Worm (Caenorhabditis elegans) whole organism, late embryonic: ENCODE data around the gene cchl-1.

Experiments used
- C38D4.7 ChIP-seq: fragments of 200-800 bp; sonication (Bioruptor generic); optimal IDR thresholded peaks from 2 replicates; lab custom pipeline; 2018; ENCODE audit warnings: mild to moderate bottlenecking, missing genetic modification characterization, moderate library complexity, missing compliant biosample characterization
- T23F11.4 ChIP-seq: fragments of 200-800 bp; sonication (Bioruptor generic); optimal IDR thresholded peaks from 2 replicates; lab custom pipeline; 2018; ENCODE audit warnings: mild to moderate bottlenecking, missing genetic modification characterization, missing compliant biosample characterization
- Y22D7AL.16 ChIP-seq: sonication (generic microtip); optimal IDR thresholded peaks from 2 replicates; lab custom pipeline; 2016; ENCODE audit warnings: missing genetic modification characterization, missing compliant biosample characterization
- ama-1 ChIP-seq: fragments of 150-350 bp; optimal IDR thresholded peaks from 2 replicates; lab custom pipeline; 2014
- ceh-18 ChIP-seq: sonication (generic microtip); optimal IDR thresholded peaks from 2 replicates; lab custom pipeline; 2016; ENCODE audit warnings: missing genetic modification characterization, missing compliant biosample characterization
- ceh-24 ChIP-seq: sonication (generic microtip); optimal IDR thresholded peaks from 2 replicates; lab custom pipeline; 2016; ENCODE audit warnings: mild to moderate bottlenecking, missing genetic modification characterization, missing compliant biosample characterization
- ceh-30 ChIP-seq: fragments of 150-350 bp; optimal IDR thresholded peaks from 2 replicates; lab custom pipeline; 2014; ENCODE audit warnings: missing biosample characterization, missing genetic modification characterization
- ceh-34 ChIP-seq: sonication (generic microtip); optimal IDR thresholded peaks from 2 replicates; lab custom pipeline; 2016; ENCODE audit warnings: mild to moderate bottlenecking, missing genetic modification characterization, missing compliant biosample characterization
- ceh-6 ChIP-seq: fragments of 200-800 bp; sonication (Bioruptor generic); optimal IDR thresholded peaks from 2 replicates; lab custom pipeline; 2018; ENCODE audit warnings: mild to moderate bottlenecking, missing genetic modification characterization, missing compliant biosample characterization
- elt-2 ChIP-seq: sonication (generic microtip); optimal IDR thresholded peaks from 2 replicates; lab custom pipeline; 2016; ENCODE audit warnings: missing genetic modification reagents, missing genetic modification characterization, missing compliant biosample characterization
- ets-4 ChIP-seq: sonication (generic microtip); optimal IDR thresholded peaks from 2 replicates; lab custom pipeline; 2016; ENCODE audit warnings: missing genetic modification characterization, missing compliant biosample characterization
- eyg-1 ChIP-seq: sonication (generic microtip); optimal IDR thresholded peaks from 2 replicates; lab custom pipeline; 2016; ENCODE audit warnings: missing genotype, missing genetic modification characterization, missing compliant biosample characterization
- fkh-10 ChIP-seq: fragments of 150-350 bp; optimal IDR thresholded peaks from 2 replicates; lab custom pipeline; 2014; ENCODE audit warnings: missing biosample characterization, missing genetic modification reagents, missing genetic modification characterization
- fkh-6 ChIP-seq: sonication (generic microtip); optimal IDR thresholded peaks from 2 replicates; lab custom pipeline; 2016; ENCODE audit warnings: missing genetic modification characterization, missing compliant biosample characterization
- gmeb-2 ChIP-seq: sonication (generic microtip); optimal IDR thresholded peaks from 2 replicates; lab custom pipeline; 2016; ENCODE audit warnings: missing genetic modification characterization, inconsistent platforms, missing compliant biosample characterization
- hlh-13 ChIP-seq: fragments of 200-800 bp; sonication (Bioruptor generic); optimal IDR thresholded peaks from 2 replicates; lab custom pipeline; 2018; ENCODE audit warnings: mild to moderate bottlenecking, missing genetic modification characterization, missing compliant biosample characterization
- hlh-8 ChIP-seq: sonication (generic microtip); optimal IDR thresholded peaks from 2 replicates; lab custom pipeline; 2016; ENCODE audit warnings: missing genotype, missing genetic modification characterization, missing compliant biosample characterization
- lin-11 ChIP-seq: fragments of 200-800 bp; sonication (Bioruptor generic); optimal IDR thresholded peaks from 2 replicates; lab custom pipeline; 2018; ENCODE audit warnings: mild to moderate bottlenecking, missing genetic modification characterization, missing compliant biosample characterization
- madf-2 ChIP-seq: sonication (generic microtip); optimal IDR thresholded peaks from 2 replicates; lab custom pipeline; 2017; ENCODE audit warnings: missing genetic modification characterization, missing compliant biosample characterization
- nfya-1 ChIP-seq: sonication (generic microtip); optimal IDR thresholded peaks from 2 replicates; lab custom pipeline; 2017; ENCODE audit warnings: missing genetic modification characterization, mild to moderate bottlenecking, missing compliant biosample characterization, antibody characterized with exemption, moderate library complexity
- nhr-11 ChIP-seq: fragments of 150-350 bp; optimal IDR thresholded peaks from 2 replicates; lab custom pipeline; 2014; ENCODE audit warnings: missing biosample characterization, missing genetic modification characterization
- nhr-232 ChIP-seq: sonication (generic microtip); optimal IDR thresholded peaks from 2 replicates; lab custom pipeline; 2016; ENCODE audit warnings: missing genetic modification characterization, missing compliant biosample characterization
- pag-3 ChIP-seq: sonication (generic microtip); optimal IDR thresholded peaks from 2 replicates; lab custom pipeline; 2016; ENCODE audit warnings: missing compliant biosample characterization, missing genetic modification characterization, borderline replicate concordance
- pat-9 ChIP-seq: fragments of 200-800 bp; sonication (Bioruptor generic); optimal IDR thresholded peaks from 2 replicates; lab custom pipeline; 2018; ENCODE audit warnings: mild to moderate bottlenecking, missing genetic modification characterization, moderate library complexity, missing compliant biosample characterization
- pax-1 ChIP-seq: fragments of 150-350 bp; optimal IDR thresholded peaks from 2 replicates; lab custom pipeline; 2014; ENCODE audit warnings: missing biosample characterization, missing genetic modification characterization
- pha-2 ChIP-seq: sonication (generic microtip); optimal IDR thresholded peaks from 2 replicates; lab custom pipeline; 2017; ENCODE audit warnings: mild to moderate bottlenecking, missing genetic modification characterization, missing compliant biosample characterization
- pha-4 ChIP-seq: fragments of 150-350 bp; optimal IDR thresholded peaks from 2 replicates; lab custom pipeline; 2018; ENCODE audit warnings: missing biosample characterization, missing genetic modification reagents, missing genetic modification characterization
- pqm-1 ChIP-seq: sonication (generic microtip); optimal IDR thresholded peaks from 2 replicates; lab custom pipeline; 2016; ENCODE audit warnings: missing genetic modification characterization, missing compliant biosample characterization
- tbx-2 ChIP-seq: sonication (generic microtip); optimal IDR thresholded peaks from 2 replicates; lab custom pipeline; 2016; ENCODE audit warnings: missing genetic modification characterization, missing compliant biosample characterization
- unc-42 ChIP-seq: sonication (generic microtip); optimal IDR thresholded peaks from 2 replicates; lab custom pipeline; 2016; ENCODE audit warnings: missing genotype, missing genetic modification characterization, missing compliant biosample characterization
- unc-55 ChIP-seq: sonication (generic microtip); optimal IDR thresholded peaks from 2 replicates; lab custom pipeline; 2017; ENCODE audit warnings: missing biosample characterization, missing genetic modification reagents, missing genetic modification characterization
- ztf-16 ChIP-seq: sonication (generic microtip); optimal IDR thresholded peaks from 2 replicates; lab custom pipeline; 2017; ENCODE audit warnings: missing genetic modification characterization, missing compliant biosample characterization

cchl-1 gene

ce11 chrII:11236274-11236673 lies at the start of gene cchl-1:
cchl-1 (minus strand) TSS chrII:11236387.
- no peak for TF ChIP-seq Y22D7AL.16 (tag; lab: Kevin White, UChicago)
- TF ChIP-seq pqm-1 (tag; lab: Kevin White, UChicago) = no peak
- no peak for TF ChIP-seq ceh-34 (tag; lab: Kevin White, UChicago)
- peak; percentile 7 for TF ChIP-seq nfya-1 (tag; lab: Kevin White, UChicago)

DNA sequence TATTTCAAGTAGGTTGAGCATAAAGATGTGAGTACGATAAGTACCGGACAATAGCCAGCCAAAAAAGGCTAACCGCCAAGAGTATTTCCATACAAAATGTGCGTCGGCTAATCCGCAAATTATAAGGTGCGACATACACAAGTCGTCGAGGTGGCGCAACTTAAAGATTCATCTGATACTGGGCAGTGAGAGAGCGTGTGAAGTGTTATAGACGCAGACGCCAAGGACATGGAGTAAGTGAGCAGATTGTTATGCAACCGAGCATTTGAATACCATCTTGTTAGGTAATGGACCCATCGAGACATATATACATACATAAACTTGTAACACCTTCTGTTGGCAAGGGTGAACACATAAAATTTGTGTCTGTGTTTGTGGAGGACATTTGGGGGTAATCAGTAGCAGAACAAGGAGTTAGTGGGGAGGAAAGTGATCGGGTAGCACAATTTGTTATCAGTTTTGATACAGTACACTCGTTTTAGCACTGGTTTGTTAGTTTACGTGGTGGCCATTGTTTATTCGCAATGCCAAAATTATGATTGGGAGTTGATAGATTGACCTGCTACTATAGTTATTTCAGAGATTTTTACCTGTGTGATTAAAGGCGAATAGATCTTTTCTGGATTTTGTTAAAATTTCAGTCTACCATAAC lies 49.2 kb upstream of the cchl-1 start:
- peak; percentile 36 for TF ChIP-seq elt-2 (tag; lab: Kevin White, UChicago)
- TF ChIP-seq pax-1 = no peak
- TF ChIP-seq gmeb-2 = no peak
- TF ChIP-seq hlh-13 (GFP tag; lab: Kevin White, UChicago) = no peak
- TF ChIP-seq madf-2 = no peak
- peak; percentile 59 for TF ChIP-seq tbx-2 (tag; lab: Kevin White, UChicago)
- TF ChIP-seq ceh-24 (tag; lab: Kevin White, UChicago) = no peak
- TF ChIP-seq, all 69 proteins: peak for 2

ce11 chrII:11284701-11285100 lies 48.5 kb upstream of the cchl-1 start:
- TF ChIP-seq hlh-8 (tag; lab: Kevin White, UChicago) = no peak
- no peak for TF ChIP-seq ets-4 (tag; lab: Kevin White, UChicago)
- no peak for TF ChIP-seq pha-4 (tag; lab: Kevin White, UChicago)
- no peak for TF ChIP-seq T23F11.4
- TF ChIP-seq ceh-30 (tag; lab: Kevin White, UChicago) = no peak
- TF ChIP-seq unc-42 (tag; lab: Kevin White, UChicago) = no peak
- no peak for TF ChIP-seq unc-55 (GFP tag; lab: Kevin White, UChicago)
- no peak for TF ChIP-seq gmeb-2
- no peak for TF ChIP-seq eyg-1 (tag; lab: Kevin White, UChicago)
- TF ChIP-seq, all 69 proteins: peak for 0

DNA sequence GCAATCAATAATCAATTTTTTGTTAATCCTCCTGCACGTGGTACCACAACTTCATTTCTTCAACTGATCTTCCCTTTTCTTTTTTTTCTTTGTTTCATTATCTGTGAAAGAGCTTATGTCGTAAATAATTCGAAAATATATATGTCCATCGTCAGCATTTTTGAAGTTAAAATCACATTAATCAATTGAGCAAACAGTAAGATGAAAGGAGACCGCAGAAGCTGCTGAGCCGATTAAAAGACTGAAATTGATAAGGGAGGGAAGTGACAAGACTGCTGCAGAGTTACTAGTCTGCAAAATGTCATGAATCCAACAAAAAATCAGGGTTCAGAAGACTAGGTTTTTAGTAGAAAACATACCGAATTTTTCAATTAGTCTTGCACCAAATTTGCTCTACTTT lies 47.6 kb upstream of the cchl-1 start:
- TF ChIP-seq fkh-10 = no peak
- TF ChIP-seq madf-2 = no peak

ce11 chrII:11283013-11283412 lies 46.8 kb upstream of the cchl-1 start:
- peak; percentile 28 for TF ChIP-seq unc-55 (GFP tag; lab: Kevin White, UChicago)
- peak; percentile 6 for TF ChIP-seq tbx-2 (tag; lab: Kevin White, UChicago)
- no peak for TF ChIP-seq pag-3 (tag; lab: Kevin White, UChicago)

DNA sequence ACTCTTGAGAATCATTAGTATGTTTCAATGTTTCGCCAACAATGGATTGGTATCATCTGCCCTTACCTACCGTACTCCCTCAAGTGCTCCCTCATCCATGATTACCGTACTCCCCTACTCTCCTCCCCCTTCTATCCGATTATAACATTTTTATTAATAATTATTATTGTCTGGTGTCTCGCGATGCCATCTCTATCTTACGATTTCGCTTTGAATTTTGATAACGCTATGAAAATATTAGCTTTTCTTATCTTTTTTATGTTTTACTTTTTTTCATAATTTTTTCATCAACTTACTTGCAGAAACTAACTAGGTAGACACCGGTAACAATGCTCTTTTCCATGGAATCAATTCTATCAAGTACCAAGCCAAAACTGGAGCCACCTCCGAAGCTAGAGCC lies 45.5 kb upstream of the cchl-1 start, which contains the start of gene unc-130:
TSS of gene unc-130 (plus strand) at position 301 of the 400 bp plus-strand sequence.
- TF ChIP-seq pat-9 (tag; lab: Kevin White, UChicago) (no peak), ama-1 (no peak), pqm-1 (tag; lab: Kevin White, UChicago) (no peak), ztf-16 (tag; lab: Kevin White, UChicago) (no peak), ceh-18 (tag; lab: Kevin White, UChicago) (no peak), lin-11 (tag; lab: Kevin White, UChicago) (no peak), C38D4.7 (GFP tag; lab: Kevin White, UChicago) (no peak), nhr-232 (tag; lab: Kevin White, UChicago) (no peak), fkh-6 (tag; lab: Kevin White, UChicago) (no peak), ceh-6 (no peak), nhr-11 (tag; lab: Kevin White, UChicago) (no peak), T23F11.4 (no peak), hlh-8 (tag; lab: Kevin White, UChicago) (no peak), pha-2 (no peak), madf-2 (no peak), eyg-1 (tag; lab: Kevin White, UChicago) (no peak)
